Worm (Caenorhabditis elegans) whole organism, L1 larva: ENCODE results near the gene C45G9.6.

Experiments
- C16A3.4 ChIP-seq: fragments of 150-350 bp; optimal IDR thresholded peaks from 2 replicates; lab custom pipeline; 2014; ENCODE audit warnings: missing biosample characterization, missing genetic modification characterization
- C34B4.2 ChIP-seq: sonication (generic microtip); optimal IDR thresholded peaks from 2 replicates; lab custom pipeline; 2017; ENCODE audit warnings: mild to moderate bottlenecking, missing genetic modification characterization, missing compliant biosample characterization
- F16B12.6 ChIP-seq: fragments of 150-350 bp; optimal IDR thresholded peaks from 2 replicates; lab custom pipeline; 2014; ENCODE audit warnings: missing biosample characterization, missing genetic modification characterization
- Y116A8C.19 ChIP-seq: sonication (generic microtip); optimal IDR thresholded peaks from 2 replicates; lab custom pipeline; 2016; ENCODE audit warnings: missing compliant biosample characterization, missing genetic modification characterization, borderline replicate concordance
- ama-1 ChIP-seq: fragments of 150-350 bp; optimal IDR thresholded peaks from 2 replicates; lab custom pipeline; 2014
- ceh-63 ChIP-seq: fragments of 200-800 bp; sonication (Bioruptor generic); optimal IDR thresholded peaks from 2 replicates; lab custom pipeline; 2018; ENCODE audit warnings: mild to moderate bottlenecking, missing genetic modification characterization, missing compliant biosample characterization
- ceh-8 ChIP-seq: fragments of 200-800 bp; sonication (Bioruptor generic); optimal IDR thresholded peaks from 2 replicates; lab custom pipeline; 2018; ENCODE audit warnings: mild to moderate bottlenecking, missing genetic modification characterization, moderate library complexity, missing compliant biosample characterization
- ceh-82 ChIP-seq, 3 experiments: fragments of 150-350 bp in 1 of 3; sonication (generic microtip) in 2 of 3; optimal IDR thresholded peaks; 2 replicates each; lab custom pipeline; 2014 to 2017; ENCODE audit warnings: missing biosample characterization in 3 of 3, missing genetic modification characterization in 3 of 3
- ceh-88 ChIP-seq: fragments of 200-800 bp; sonication (Bioruptor generic); IDR thresholded peaks from 2 replicates; pipeline ENCODE4 v1.3.6; 2022; ENCODE audit warnings: missing genetic modification characterization, missing compliant biosample characterization
- ceh-90 ChIP-seq: sonication (generic microtip); optimal IDR thresholded peaks from 2 replicates; lab custom pipeline; 2016; ENCODE audit warnings: missing genetic modification characterization, missing compliant biosample characterization
- ces-1 ChIP-seq: fragments of 150-350 bp; optimal IDR thresholded peaks from 2 replicates; lab custom pipeline; 2014; ENCODE audit warnings: missing biosample characterization, missing genetic modification reagents, missing genetic modification characterization
- efl-1 ChIP-seq, 4 experiments: fragments of 150-350 bp; optimal IDR thresholded peaks in 3 of 4; peaks in 1 of 4; 1 replicate in 1 of 4; 2 replicates in 3 of 4; lab custom pipeline; 2014; ENCODE audit warnings: missing biosample characterization in 2 of 4, missing genetic modification characterization in 2 of 4, missing genetic modification reagents in 2 of 4
- egl-13 ChIP-seq: sonication (generic microtip); optimal IDR thresholded peaks from 2 replicates; lab custom pipeline; 2016; ENCODE audit warnings: missing genotype, missing genetic modification reagents, missing genetic modification characterization, missing compliant biosample characterization
- egl-27 ChIP-seq, 2 experiments: fragments of 150-350 bp in 1 of 2; sonication (generic microtip); optimal IDR thresholded peaks; 3 replicates each; lab custom pipeline; 2017 to 2018; ENCODE audit warnings: missing biosample characterization in 2 of 2, missing genetic modification characterization in 2 of 2, missing genetic modification reagents in 2 of 2
- elt-3 ChIP-seq, 6 experiments: fragments of 150-350 bp in 1 of 6; sonication (generic microtip); optimal IDR thresholded peaks; 2 replicates each; lab custom pipeline; 2017 to 2018; ENCODE audit warnings: missing biosample characterization in 6 of 6, missing genetic modification characterization in 6 of 6, inconsistent platforms in 1 of 6
- fkh-10 ChIP-seq: sonication (generic microtip); optimal IDR thresholded peaks from 2 replicates; lab custom pipeline; 2017; ENCODE audit warnings: missing biosample characterization, missing genetic modification reagents, missing genetic modification characterization
- fos-1 ChIP-seq: fragments of 150-350 bp; optimal IDR thresholded peaks from 2 replicates; lab custom pipeline; 2014; ENCODE audit warnings: missing biosample characterization, missing genetic modification characterization
- grh-1 ChIP-seq: fragments of 200-800 bp; sonication (Bioruptor generic); IDR thresholded peaks from 2 replicates; pipeline ENCODE4 v1.3.6; 2022; ENCODE audit warnings: missing genetic modification reagents, missing genetic modification characterization, missing compliant biosample characterization
- hlh-4 ChIP-seq: sonication (generic microtip); optimal IDR thresholded peaks from 2 replicates; lab custom pipeline; 2016; ENCODE audit warnings: mild to moderate bottlenecking, missing genetic modification characterization, missing compliant biosample characterization
- hpl-2 ChIP-seq: fragments of 150-350 bp; optimal IDR thresholded peaks from 2 replicates; lab custom pipeline; 2014; ENCODE audit warnings: missing biosample characterization, missing genetic modification reagents, missing genetic modification characterization
- irx-1 ChIP-seq: sonication (generic microtip); optimal IDR thresholded peaks from 2 replicates; lab custom pipeline; 2016; ENCODE audit warnings: missing genetic modification characterization, missing compliant biosample characterization
- lin-14 ChIP-seq: fragments of 200-800 bp; sonication (Bioruptor generic); optimal IDR thresholded peaks from 2 replicates; lab custom pipeline; 2018; ENCODE audit warnings: mild to moderate bottlenecking, missing genetic modification characterization, moderate library complexity, missing compliant biosample characterization
- lin-15B ChIP-seq: fragments of 150-350 bp; sonication (generic microtip); optimal IDR thresholded peaks from 3 replicates; lab custom pipeline; 2014; ENCODE audit warnings: missing biosample characterization, missing genetic modification characterization
- lin-39 ChIP-seq: fragments of 150-350 bp; optimal IDR thresholded peaks from 2 replicates; lab custom pipeline; 2014; ENCODE audit warnings: missing biosample characterization, missing genetic modification reagents, missing genetic modification characterization
- lir-3 ChIP-seq: sonication (generic microtip); optimal IDR thresholded peaks from 2 replicates; lab custom pipeline; 2016; ENCODE audit warnings: mild to moderate bottlenecking, missing genetic modification characterization, moderate library complexity, missing compliant biosample characterization; ENCODE audit not compliant: poor library complexity
- lsy-2 ChIP-seq, 2 experiments: fragments of 150-350 bp; optimal IDR thresholded peaks; 2 replicates each; lab custom pipeline; 2014; ENCODE audit warnings: missing biosample characterization in 2 of 2, missing genetic modification characterization in 2 of 2
- mab-9 ChIP-seq: fragments of 200-800 bp; sonication (Bioruptor generic); IDR thresholded peaks from 2 replicates; pipeline ENCODE4 v1.3.6; 2022; ENCODE audit warnings: missing genetic modification reagents, missing genetic modification characterization, missing compliant biosample characterization
- mdl-1 ChIP-seq, 2 experiments: fragments of 150-350 bp; optimal IDR thresholded peaks; 2 replicates each; lab custom pipeline; 2014 to 2017; ENCODE audit warnings: missing biosample characterization in 2 of 2, missing genetic modification characterization in 2 of 2, inconsistent platforms in 1 of 2
- mef-2 ChIP-seq: fragments of 150-350 bp; optimal IDR thresholded peaks from 2 replicates; lab custom pipeline; 2014; ENCODE audit warnings: missing biosample characterization, missing genetic modification characterization
- nhr-11 ChIP-seq: fragments of 150-350 bp; optimal IDR thresholded peaks from 2 replicates; lab custom pipeline; 2014; ENCODE audit warnings: missing biosample characterization, missing genetic modification characterization
- nhr-12 ChIP-seq: sonication (generic microtip); optimal IDR thresholded peaks from 2 replicates; lab custom pipeline; 2017; ENCODE audit warnings: missing biosample characterization, missing genetic modification characterization
- nhr-19 ChIP-seq: fragments of 200-800 bp; sonication (Bioruptor generic); conservative IDR thresholded peaks from 2 replicates; pipeline ENCODE4 v1.3.6; 2022; ENCODE audit warnings: missing genetic modification characterization, missing compliant biosample characterization
- nhr-20 ChIP-seq: sonication (generic microtip); optimal IDR thresholded peaks from 2 replicates; lab custom pipeline; 2016; ENCODE audit warnings: mild to moderate bottlenecking, missing genetic modification characterization, missing compliant biosample characterization
- nhr-28 ChIP-seq: fragments of 150-350 bp; optimal IDR thresholded peaks from 2 replicates; lab custom pipeline; 2014; ENCODE audit warnings: missing biosample characterization, missing genetic modification characterization
- nhr-47 ChIP-seq: sonication (generic microtip); optimal IDR thresholded peaks from 2 replicates; lab custom pipeline; 2016; ENCODE audit warnings: mild to moderate bottlenecking, missing genetic modification characterization, moderate library complexity, missing compliant biosample characterization
- nhr-71 ChIP-seq: sonication (generic microtip); optimal IDR thresholded peaks from 2 replicates; lab custom pipeline; 2016; ENCODE audit warnings: mild to moderate bottlenecking, missing genetic modification characterization, moderate library complexity, missing compliant biosample characterization
- nhr-76 ChIP-seq: sonication (generic microtip); optimal IDR thresholded peaks from 2 replicates; lab custom pipeline; 2017; ENCODE audit warnings: missing biosample characterization, missing genetic modification characterization
- nhr-84 ChIP-seq: sonication (generic microtip); optimal IDR thresholded peaks from 2 replicates; lab custom pipeline; 2017; ENCODE audit warnings: missing biosample characterization, missing genetic modification characterization
- nhr-90 ChIP-seq: sonication (generic microtip); optimal IDR thresholded peaks from 2 replicates; lab custom pipeline; 2016; ENCODE audit warnings: mild to moderate bottlenecking, missing genetic modification characterization, missing compliant biosample characterization; ENCODE audit not compliant: poor library complexity
- rnt-1 ChIP-seq: sonication (generic microtip); optimal IDR thresholded peaks from 2 replicates; lab custom pipeline; 2016; ENCODE audit warnings: mild to moderate bottlenecking, missing genetic modification characterization, moderate library complexity, missing compliant biosample characterization
- skn-1 ChIP-seq: fragments of 150-350 bp; optimal IDR thresholded peaks from 2 replicates; lab custom pipeline; 2014; ENCODE audit warnings: missing biosample characterization, missing genetic modification characterization
- snpc-4 ChIP-seq: fragments of 150-350 bp; optimal IDR thresholded peaks from 2 replicates; lab custom pipeline; 2014; ENCODE audit warnings: missing biosample characterization, missing genetic modification characterization
- sptf-1 ChIP-seq: fragments of 150-350 bp; optimal IDR thresholded peaks from 2 replicates; lab custom pipeline; 2014; ENCODE audit warnings: missing biosample characterization, missing genetic modification characterization
- sup-37 ChIP-seq: fragments of 200-800 bp; sonication (Bioruptor generic); optimal IDR thresholded peaks from 2 replicates; lab custom pipeline; 2018; ENCODE audit warnings: mild to moderate bottlenecking, missing genetic modification characterization, missing compliant biosample characterization
- tbx-2 ChIP-seq: sonication (generic microtip); optimal IDR thresholded peaks from 2 replicates; lab custom pipeline; 2016; ENCODE audit warnings: missing genetic modification characterization, missing compliant biosample characterization
- unc-130 ChIP-seq: fragments of 150-350 bp; optimal IDR thresholded peaks from 2 replicates; lab custom pipeline; 2017; ENCODE audit warnings: missing biosample characterization, missing genetic modification characterization, inconsistent platforms
- unc-62 ChIP-seq: fragments of 150-350 bp; optimal IDR thresholded peaks from 2 replicates; lab custom pipeline; 2014; ENCODE audit warnings: missing biosample characterization, missing genetic modification reagents, missing genetic modification characterization
- unc-86 ChIP-seq: sonication (generic microtip); optimal IDR thresholded peaks from 2 replicates; lab custom pipeline; 2016; ENCODE audit warnings: missing genetic modification characterization, missing compliant biosample characterization
- vab-15 ChIP-seq: sonication (generic microtip); optimal IDR thresholded peaks from 2 replicates; lab custom pipeline; 2017; ENCODE audit warnings: missing genotype, mild to moderate bottlenecking, missing genetic modification characterization, missing compliant biosample characterization
- zip-4 ChIP-seq: fragments of 200-800 bp; sonication (Bioruptor generic); optimal IDR thresholded peaks from 2 replicates; lab custom pipeline; 2018; ENCODE audit warnings: mild to moderate bottlenecking, missing genetic modification characterization, moderate library complexity, missing compliant biosample characterization

The C45G9.6 gene

ce11 chrIII:4998111-4998859, 38.0 kb upstream of the C45G9.6 start, which contains the start of gene tmem-131 (continued):
- TF ChIP-seq mdl-1 (tag; optimal IDR thresholded peaks at IDR 0.05; lab: Kevin White, UChicago): no peak
- TF ChIP-seq irx-1: peak; percentile 11
- no peak for TF ChIP-seq zip-4 (GFP tag; lab: Kevin White, UChicago)
- peak; percentile 24 for TF ChIP-seq nhr-90
- no peak for TF ChIP-seq nhr-76 (tag; lab: Kevin White, UChicago)
- TF ChIP-seq ama-1: no peak
- TF ChIP-seq C34B4.2 (tag; lab: Kevin White, UChicago): no peak
- TF ChIP-seq mef-2 (tag; lab: Kevin White, UChicago): no peak
- TF ChIP-seq ceh-88: no peak
- no peak for TF ChIP-seq rnt-1 (tag; lab: Kevin White, UChicago)
- no peak for TF ChIP-seq fkh-10 (GFP tag; lab: Kevin White, UChicago)
- no peak for TF ChIP-seq egl-27 (tag; optimal IDR thresholded peaks at IDR 0.05; lab: Kevin White, UChicago)
- TF ChIP-seq lin-14 (GFP tag; lab: Kevin White, UChicago): peak; percentile 67
- no peak for TF ChIP-seq lin-15B (tag; lab: Kevin White, UChicago)
- TF ChIP-seq lin-39 (tag; lab: Kevin White, UChicago): no peak
- TF ChIP-seq tbx-2 (tag; lab: Kevin White, UChicago): peak; percentile 4
- TF ChIP-seq ces-1 (GFP tag; lab: Kevin White, UChicago): no peak
- TF ChIP-seq nhr-19: 0 out of 2 replicates have a peak, but pooled peaks have one; percentile 5
- no peak for TF ChIP-seq vab-15 (tag; lab: Kevin White, UChicago)
- no peak for TF ChIP-seq egl-13 (tag; lab: Kevin White, UChicago)
- TF ChIP-seq nhr-47 (tag; lab: Kevin White, UChicago): no peak
- TF ChIP-seq ceh-82 (tag; optimal IDR thresholded peaks at IDR 0.05; lab: Kevin White, UChicago): no peak
- no peak for TF ChIP-seq ceh-8 (GFP tag; lab: Kevin White, UChicago)
- TF ChIP-seq grh-1 (GFP tag; lab: Robert Waterston, UW): no peak
- TF ChIP-seq nhr-11 (tag; lab: Kevin White, UChicago): no peak
- no peak for TF ChIP-seq nhr-28
- no peak for TF ChIP-seq skn-1 (tag; lab: Kevin White, UChicago)
- peak; percentile 35 for TF ChIP-seq C16A3.4 (tag; lab: Kevin White, UChicago)
- TF ChIP-seq ceh-90 (tag; lab: Kevin White, UChicago): no peak
- no peak for TF ChIP-seq nhr-84
- TF ChIP-seq hpl-2 (GFP tag; lab: Kevin White, UChicago): no peak
- TF ChIP-seq Y116A8C.19 (tag; lab: Kevin White, UChicago): no peak
- TF ChIP-seq elt-3 (tag; optimal IDR thresholded peaks at IDR 0.05; lab: Kevin White, UChicago): peak in 2 of 6 experiments; percentile 67 to 73
- no peak for TF ChIP-seq mab-9 (GFP tag; lab: Robert Waterston, UW)
- no peak for TF ChIP-seq hlh-4 (tag; lab: Kevin White, UChicago)
- peak; percentile 44 for TF ChIP-seq nhr-20 (tag; lab: Kevin White, UChicago)
- no peak for TF ChIP-seq unc-62 (GFP tag; lab: Kevin White, UChicago)

- TF ChIP-seq nhr-12 (no peak), lir-3 (no peak), nhr-71 (tag; lab: Kevin White, UChicago) (no peak), ceh-63 (GFP tag; lab: Kevin White, UChicago) (no peak), nhr-84 (no peak), sup-37 (GFP tag; lab: Kevin White, UChicago) (no peak), ceh-88 (no peak), F16B12.6 (tag; lab: Kevin White, UChicago) (no peak), nhr-47 (tag; lab: Kevin White, UChicago) (no peak), ceh-90 (tag; lab: Kevin White, UChicago) (peak; percentile 23), unc-130 (no peak), sptf-1 (tag; lab: Kevin White, UChicago) (no peak), lin-14 (GFP tag; lab: Kevin White, UChicago) (no peak), fos-1 (tag; lab: Kevin White, UChicago) (no peak), egl-27 (tag; optimal IDR thresholded peaks at IDR 0.05; lab: Kevin White, UChicago) (no peak), snpc-4 (no peak), ceh-82 (tag; optimal IDR thresholded peaks at IDR 0.05; lab: Kevin White, UChicago) (no peak), efl-1 (optimal IDR thresholded peaks at IDR 0.05; lab: Kevin White, UChicago) (no peak), efl-1 (GFP tag; optimal IDR thresholded peaks at IDR 0.05 in 1 of 2; lab: Kevin White, UChicago) (peak; percentile 39 to 58), lin-15B (tag; lab: Kevin White, UChicago) (no peak), lsy-2 (tag; optimal IDR thresholded peaks at IDR 0.05; lab: Kevin White, UChicago) (peak in 1 of 2 experiments; percentile 28), unc-86 (tag; lab: Kevin White, UChicago) (no peak)
Measured at ce11 chrIII:4998956-4999425, 37.3 kb upstream of the C45G9.6 start, which contains the start of gene smcr-8. smcr-8 (plus strand) TSS chrIII:4999375.
